Worm (Caenorhabditis elegans): Measurements from ENCODE around the gene strm-1.

strm-1 gene

ce11 chrIII:2401126-2402123 lies at the start of gene strm-1, which contains the start of gene cic-1:
Gene strm-1 (plus strand): TSS chrIII:2402070.
Gene cic-1 (minus strand): TSS chrIII:2401221.
- no peak for TF ChIP-seq dao-5 (tag; optimal IDR thresholded peaks at IDR 0.05)
- TF ChIP-seq W03F9.2 (tag; optimal IDR thresholded peaks at IDR 0.05), result peak; percentile 53

ce11 chrIII:2362648-2363047 lies 39.2 kb upstream of the strm-1 start, which contains the start of gene srd-69:
Gene srd-69 (plus strand): TSS chrIII:2362948.
- no peak for TF ChIP-seq dao-5 (tag; optimal IDR thresholded peaks at IDR 0.05)

DNA sequence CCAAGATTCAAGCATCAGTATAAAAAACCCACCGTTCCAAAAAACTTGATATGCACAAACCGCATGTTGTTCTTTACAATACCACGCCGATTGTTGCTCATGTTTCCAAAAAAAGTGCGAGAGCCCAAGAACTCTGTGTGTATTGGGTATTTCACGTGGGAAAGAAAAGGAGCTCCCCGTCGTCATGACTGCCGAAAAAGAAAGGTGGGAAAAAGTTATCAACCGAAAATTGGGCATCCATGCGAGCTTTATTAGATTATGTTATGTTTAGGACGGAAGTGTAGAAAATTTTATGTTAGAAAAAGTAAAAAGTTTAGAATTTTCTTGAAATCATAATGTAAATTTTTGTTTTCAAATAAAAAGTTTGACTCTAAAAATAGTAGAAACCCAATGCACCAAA lies 33.4 kb upstream of the strm-1 start, which contains the start of gene H04J21.4:
TSS of gene H04J21.4 (minus strand) at position 101 of the 400 bp plus-strand sequence.
- no peak for TF ChIP-seq dao-5 (tag; optimal IDR thresholded peaks at IDR 0.05)
- no peak for TF ChIP-seq him-1 (tag; optimal IDR thresholded peaks at IDR 0.05)
- TF ChIP-seq W03F9.2 (tag; optimal IDR thresholded peaks at IDR 0.05), result no peak

- TF ChIP-seq dao-5 (tag; optimal IDR thresholded peaks at IDR 0.05), result no peak
- no peak for TF ChIP-seq him-1 (tag; optimal IDR thresholded peaks at IDR 0.05)
- TF ChIP-seq W03F9.2 (tag; optimal IDR thresholded peaks at IDR 0.05), result no peak
Measured at ce11 chrIII:2371864-2372263, 30.0 kb upstream of the strm-1 start, which contains the start of gene H04J21.1. Gene H04J21.1 (minus strand): TSS chrIII:2371964.

ce11 chrIII:2375918-2376317 lies 26.0 kb upstream of the strm-1 start, which contains the start of gene H14E04.2:
Gene H14E04.2 (plus strand): TSS chrIII:2376193.
- peak; percentile 44 for TF ChIP-seq W03F9.2 (tag; optimal IDR thresholded peaks at IDR 0.05)
- no peak for TF ChIP-seq dao-5 (tag; optimal IDR thresholded peaks at IDR 0.05)

- TF ChIP-seq dao-5 (tag; optimal IDR thresholded peaks at IDR 0.05) (no peak), him-1 (tag; optimal IDR thresholded peaks at IDR 0.05) (no peak)
Measured at ce11 chrIII:2384364-2384763, 17.5 kb upstream of the strm-1 start.

DNA sequence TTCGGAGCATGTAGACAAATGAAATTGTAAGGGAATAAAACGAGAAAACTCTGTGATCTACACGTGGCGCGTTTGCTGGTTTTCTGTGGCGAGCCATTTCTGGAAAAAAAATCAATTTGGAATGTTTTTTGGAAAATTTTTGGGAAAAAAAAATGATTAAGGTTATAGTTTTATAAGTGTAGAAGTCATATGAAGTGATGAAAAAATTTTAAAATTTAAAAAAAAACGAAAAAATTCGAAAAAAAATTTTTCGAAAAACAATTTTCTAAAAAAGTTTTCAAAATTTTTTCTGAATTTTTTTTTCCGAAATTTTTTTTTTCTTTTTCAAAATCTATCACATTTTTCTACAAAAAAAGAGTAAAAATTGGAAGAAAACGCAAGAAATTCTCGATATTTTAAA lies 15.4 kb upstream of the strm-1 start, which contains the start of gene H14E04.3:
TSS of gene H14E04.3 (minus strand) at position 101 of the 400 bp plus-strand sequence.
- no peak for TF ChIP-seq dao-5 (tag; optimal IDR thresholded peaks at IDR 0.05)
- no peak for TF ChIP-seq him-1 (tag; optimal IDR thresholded peaks at IDR 0.05)
- TF ChIP-seq W03F9.2 (tag; optimal IDR thresholded peaks at IDR 0.05), result no peak

ce11 chrIII:2391704-2392103 lies 10.2 kb upstream of the strm-1 start:
- no peak for TF ChIP-seq him-1 (tag; optimal IDR thresholded peaks at IDR 0.05)
- TF ChIP-seq W03F9.2 (tag; optimal IDR thresholded peaks at IDR 0.05), result no peak
- no peak for TF ChIP-seq dao-5 (tag; optimal IDR thresholded peaks at IDR 0.05)

DNA sequence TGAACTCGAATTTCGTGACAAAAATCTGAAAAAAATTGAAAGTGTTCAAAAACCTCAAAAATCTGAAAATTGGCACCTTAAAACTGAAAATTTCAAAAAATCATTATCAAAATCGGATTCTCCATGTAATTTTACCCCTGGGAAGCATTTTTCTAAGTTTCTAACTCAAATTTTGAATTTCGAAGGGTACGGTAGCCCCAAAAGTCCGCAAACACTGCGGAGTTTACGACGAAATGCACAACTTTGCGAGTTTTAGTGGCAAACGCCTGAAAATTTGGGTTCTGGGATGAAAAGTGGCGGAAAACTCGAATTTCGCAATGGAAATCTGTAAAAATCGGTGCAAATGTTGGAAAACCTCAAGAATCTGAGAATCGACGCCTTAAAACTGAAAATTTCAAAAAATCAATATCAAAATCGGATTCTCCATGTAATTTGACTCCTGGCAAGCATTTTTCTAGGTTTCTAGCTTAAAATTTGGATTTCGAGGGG lies 8.2 kb upstream of the strm-1 start:
- TF ChIP-seq dao-5 (tag; optimal IDR thresholded peaks at IDR 0.05) (no peak), him-1 (tag; optimal IDR thresholded peaks at IDR 0.05) (no peak), W03F9.2 (tag; optimal IDR thresholded peaks at IDR 0.05) (no peak)

ce11 chrIII:2410925-2411450 lies 9.1 kb downstream of the strm-1 start, which contains the start of gene mrpl-30:
Gene mrpl-30 (minus strand): TSS chrIII:2410975.
- TF ChIP-seq him-1 (tag; optimal IDR thresholded peaks at IDR 0.05) (no peak), W03F9.2 (tag; optimal IDR thresholded peaks at IDR 0.05) (no peak), dao-5 (tag; optimal IDR thresholded peaks at IDR 0.05) (no peak)

DNA sequence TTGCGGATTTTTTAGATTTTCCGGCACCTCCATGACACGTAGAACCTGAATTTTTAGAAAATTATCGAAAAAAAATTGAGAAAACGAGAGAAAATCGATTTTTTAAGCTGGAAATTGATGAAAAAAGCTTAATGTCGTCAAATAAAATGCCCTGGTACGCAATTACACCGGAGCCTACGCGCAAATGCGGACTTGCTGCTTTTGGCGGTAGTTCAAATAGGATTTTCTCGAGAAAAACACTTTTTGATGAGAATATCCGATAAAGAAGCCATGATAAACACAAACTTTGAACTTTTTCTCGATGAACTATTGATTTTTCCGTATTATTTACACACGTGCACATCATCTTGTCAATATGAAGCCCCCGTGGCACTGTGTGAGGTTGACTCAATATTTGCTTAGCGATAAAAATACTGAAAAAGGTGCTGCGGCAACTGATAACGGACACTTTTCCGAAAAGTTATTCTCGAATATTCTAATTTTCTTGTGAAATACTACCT lies 16.3 kb downstream of the strm-1 start, which contains the start of the genes W04B5.5 and W04B5.3:
TSS of gene W04B5.5 (minus strand) at position 51 of the 500 bp plus-strand sequence.
TSS of gene W04B5.3 (plus strand) at position 356 of the 500 bp plus-strand sequence.
- no peak for TF ChIP-seq him-1 (tag; optimal IDR thresholded peaks at IDR 0.05)
- TF ChIP-seq W03F9.2 (tag; optimal IDR thresholded peaks at IDR 0.05), result no peak
- no peak for TF ChIP-seq dao-5 (tag; optimal IDR thresholded peaks at IDR 0.05)

- TF ChIP-seq dao-5 (tag; optimal IDR thresholded peaks at IDR 0.05) (no peak), him-1 (tag; optimal IDR thresholded peaks at IDR 0.05) (no peak), W03F9.2 (tag; optimal IDR thresholded peaks at IDR 0.05) (no peak)
Measured at ce11 chrIII:2418981-2419380, 17.1 kb downstream of the strm-1 start.

- no peak for TF ChIP-seq dao-5 (tag; optimal IDR thresholded peaks at IDR 0.05)
- no peak for TF ChIP-seq him-1 (tag; optimal IDR thresholded peaks at IDR 0.05)
- no peak for TF ChIP-seq W03F9.2 (tag; optimal IDR thresholded peaks at IDR 0.05)
Measured at ce11 chrIII:2419504-2419903, 17.6 kb downstream of the strm-1 start.

Data from whole organism, L4/young adult.